Fruit fly (Drosophila melanogaster) whole organism, wandering third instar larva: Measurements from ENCODE around the gene CG15170.
A peak's percentile ranks its signal among the peaks of the same experiment; 100 is the strongest.

ENCODE experiments used
- Abd-B ChIP-seq: fragments of >200 bp; optimal IDR thresholded peaks from 2 replicates; lab custom pipeline; 2017; ENCODE audit warnings: missing biosample characterization, missing genetic modification characterization
- CG32264 ChIP-seq: fragments of 200-800 bp; sonication (Bioruptor generic); optimal IDR thresholded peaks from 2 replicates; lab custom pipeline; 2016; ENCODE audit warnings: missing biosample characterization, missing genetic modification characterization
- CG9705 ChIP-seq: fragments of 200-800 bp; sonication (Bioruptor generic); optimal IDR thresholded peaks from 2 replicates; lab custom pipeline; 2018; ENCODE audit warnings: missing biosample characterization, mild to moderate bottlenecking, missing genetic modification characterization
- CrebA ChIP-seq: fragments of 200-800 bp; sonication (Bioruptor generic); optimal IDR thresholded peaks from 2 replicates; lab custom pipeline; 2016; ENCODE audit warnings: missing biosample characterization, mild to moderate bottlenecking, missing genetic modification characterization, borderline replicate concordance
- Dfd ChIP-seq: fragments of >200 bp; optimal IDR thresholded peaks from 2 replicates; lab custom pipeline; 2017; ENCODE audit warnings: missing biosample characterization, missing genetic modification characterization
- Dif ChIP-seq: fragments of 200-275, 200-300 bp; sonication (Bioruptor generic); optimal IDR thresholded peaks from 2 replicates; lab custom pipeline; 2018; ENCODE audit warnings: missing biosample characterization, missing genetic modification characterization; ENCODE audit not compliant: partially characterized antibody
- GATAd ChIP-seq: sonication (Bioruptor generic); optimal IDR thresholded peaks from 2 replicates; lab custom pipeline; 2016; ENCODE audit warnings: missing biosample characterization, missing genetic modification characterization
- HLH106 ChIP-seq: fragments of 200-800 bp; optimal IDR thresholded peaks from 3 replicates; lab custom pipeline; 2019; ENCODE audit warnings: missing biosample characterization, mild to moderate bottlenecking, missing genetic modification characterization, moderate library complexity
- Hnf4 ChIP-seq: fragments of 200-800 bp; sonication (Bioruptor generic); optimal IDR thresholded peaks from 2 replicates; lab custom pipeline; 2016; ENCODE audit warnings: missing biosample characterization, mild to moderate bottlenecking, missing genetic modification characterization
- Hr78 ChIP-seq: fragments of >200 bp; optimal IDR thresholded peaks from 2 replicates; lab custom pipeline; 2017; ENCODE audit warnings: missing biosample characterization, missing genetic modification characterization
- Hr83 ChIP-seq: fragments of 200-300 bp; sonication (Bioruptor generic); optimal IDR thresholded peaks from 2 replicates; lab custom pipeline; 2016; ENCODE audit warnings: missing biosample characterization, mild to moderate bottlenecking, missing genetic modification characterization, moderate library complexity; ENCODE audit not compliant: poor library complexity, severe bottlenecking
- Jra ChIP-seq: sonication (Bioruptor generic); optimal IDR thresholded peaks from 2 replicates; lab custom pipeline; 2016; ENCODE audit warnings: missing biosample characterization, missing genetic modification characterization
- Mio ChIP-seq: sonication (Bioruptor generic); optimal IDR thresholded peaks from 2 replicates; lab custom pipeline; 2016; ENCODE audit warnings: missing biosample characterization, missing genetic modification characterization
- Myc ChIP-seq: fragments of >200 bp; optimal IDR thresholded peaks from 2 replicates; lab custom pipeline; 2017
- N ChIP-seq: fragments of >200 bp; optimal IDR thresholded peaks from 2 replicates; lab custom pipeline; 2018; ENCODE audit warnings: missing biosample characterization, missing external identifiers, missing genetic modification characterization
- OdsH ChIP-seq: fragments of 200-800 bp; sonication (Bioruptor generic); optimal IDR thresholded peaks from 2 replicates; lab custom pipeline; 2016; ENCODE audit warnings: missing biosample characterization, mild to moderate bottlenecking, missing genetic modification characterization
- Rel ChIP-seq, 2 experiments: fragments of 200-800 bp; sonication (Bioruptor generic) in 1 of 2; optimal IDR thresholded peaks; 2 replicates in 1 of 2; 3 replicates in 1 of 2; lab custom pipeline; 2016 to 2019; ENCODE audit warnings: mild to moderate bottlenecking in 2 of 2, missing biosample characterization in 2 of 2, missing genetic modification characterization in 2 of 2, moderate library complexity in 1 of 2
- Sp1 ChIP-seq: fragments of 200-800 bp; sonication (Bioruptor generic); optimal IDR thresholded peaks from 3 replicates; lab custom pipeline; 2019; ENCODE audit warnings: missing biosample characterization, mild to moderate bottlenecking, missing genetic modification characterization, moderate library complexity
- Vsx2 ChIP-seq: fragments of 200-300, 225-300 bp; sonication (Bioruptor generic); optimal IDR thresholded peaks from 2 replicates; lab custom pipeline; 2018; ENCODE audit warnings: missing biosample characterization, missing genetic modification characterization; ENCODE audit not compliant: partially characterized antibody
- br ChIP-seq: fragments of 200-800 bp; sonication (Bioruptor generic); optimal IDR thresholded peaks from 2 replicates; lab custom pipeline; 2016; ENCODE audit warnings: missing biosample characterization, missing genetic modification characterization
- brk ChIP-seq: fragments of 200-800 bp; sonication (Bioruptor generic); optimal IDR thresholded peaks from 2 replicates; lab custom pipeline; 2016; ENCODE audit warnings: missing biosample characterization, mild to moderate bottlenecking, missing genetic modification characterization
- dl ChIP-seq, 2 experiments: fragments of 175-275, 200-275 bp in 1 of 2; fragments of 200-275 bp in 1 of 2; sonication (Bioruptor generic); optimal IDR thresholded peaks; lab custom pipeline; 2018; ENCODE audit warnings: mild to moderate bottlenecking in 2 of 2, missing biosample characterization in 2 of 2, missing genetic modification characterization in 2 of 2, moderate library complexity in 2 of 2; ENCODE audit not compliant: partially characterized antibody in 2 of 2, insufficient read depth in 1 of 2
- dmrt93B ChIP-seq: fragments of 200-800 bp; sonication (Bioruptor generic); optimal IDR thresholded peaks from 2 replicates; lab custom pipeline; 2018; ENCODE audit warnings: missing biosample characterization, mild to moderate bottlenecking, missing genetic modification characterization
- dsf ChIP-seq: sonication (Bioruptor generic); optimal IDR thresholded peaks from 2 replicates; lab custom pipeline; 2016; ENCODE audit warnings: missing biosample characterization, missing genetic modification characterization, borderline replicate concordance
- ey ChIP-seq: fragments of 200-800 bp; sonication (Bioruptor generic); optimal IDR thresholded peaks from 2 replicates; lab custom pipeline; 2016; ENCODE audit warnings: missing biosample characterization, missing genetic modification characterization
- foxo ChIP-seq, 2 experiments: fragments of 200-800 bp; sonication (Bioruptor generic); optimal IDR thresholded peaks; 2 replicates in 1 of 2; 3 replicates in 1 of 2; lab custom pipeline; 2016 to 2017; ENCODE audit warnings: missing biosample characterization in 2 of 2, missing genetic modification characterization in 2 of 2
- fru ChIP-seq: fragments of 200-800 bp; sonication (Bioruptor generic); optimal IDR thresholded peaks from 3 replicates; lab custom pipeline; 2016; ENCODE audit warnings: missing biosample characterization, mild to moderate bottlenecking, missing genetic modification characterization
- h ChIP-seq: fragments of 200-800 bp; sonication (Bioruptor generic); optimal IDR thresholded peaks from 3 replicates; lab custom pipeline; 2016; ENCODE audit warnings: missing biosample characterization, mild to moderate bottlenecking, missing genetic modification characterization
- jim ChIP-seq: fragments of 175-275, 200-325 bp; sonication (Bioruptor generic); optimal IDR thresholded peaks from 2 replicates; lab custom pipeline; 2016; ENCODE audit warnings: missing biosample characterization, mild to moderate bottlenecking, missing genetic modification characterization
- lola ChIP-seq: fragments of >200 bp; optimal IDR thresholded peaks from 2 replicates; lab custom pipeline; 2017; ENCODE audit warnings: missing biosample characterization, missing genetic modification characterization
- pan ChIP-seq: fragments of >200 bp; optimal IDR thresholded peaks from 2 replicates; lab custom pipeline; 2017
- psq ChIP-seq: fragments of 200-800 bp; sonication (Bioruptor generic); optimal IDR thresholded peaks from 3 replicates; lab custom pipeline; 2017; ENCODE audit warnings: missing biosample characterization, mild to moderate bottlenecking, missing genetic modification characterization, moderate library complexity
- rgr ChIP-seq: fragments of 200-800 bp; sonication (Bioruptor generic); optimal IDR thresholded peaks from 3 replicates; lab custom pipeline; 2016; ENCODE audit warnings: missing biosample characterization, mild to moderate bottlenecking, missing genetic modification characterization
- sage ChIP-seq: fragments of 200-800 bp; sonication (Bioruptor generic); optimal IDR thresholded peaks from 2 replicates; lab custom pipeline; 2016; ENCODE audit warnings: missing biosample characterization, mild to moderate bottlenecking, missing genetic modification characterization
- sv ChIP-seq: fragments of 200-800 bp; sonication (Bioruptor generic); optimal IDR thresholded peaks from 3 replicates; lab custom pipeline; 2016; ENCODE audit warnings: missing biosample characterization, missing genetic modification characterization
- tai ChIP-seq: sonication (Bioruptor generic); optimal IDR thresholded peaks from 2 replicates; lab custom pipeline; 2016; ENCODE audit warnings: missing biosample characterization, missing genetic modification characterization
- usp ChIP-seq: fragments of >200 bp; optimal IDR thresholded peaks from 2 replicates; lab custom pipeline; 2017; ENCODE audit warnings: missing biosample characterization, missing genetic modification characterization
- woc ChIP-seq: sonication (Bioruptor generic); optimal IDR thresholded peaks from 2 replicates; lab custom pipeline; 2016; ENCODE audit warnings: missing biosample characterization, mild to moderate bottlenecking, missing genetic modification characterization

The CG15170 gene

dm6 chr2L:18957142-18957674 lies 32.8 kb downstream of the CG15170 start, which contains the start of gene Bhmt:
Bhmt (minus strand) TSS chr2L:18957311.
- TF ChIP-seq CrebA (no peak), sage (GFP tag; lab: Kevin White, UChicago) (peak; percentile 90), Rel (GFP tag; optimal IDR thresholded peaks at IDR 0.05; lab: Kevin White, UChicago) (peak; percentile 86), Rel (tag; optimal IDR thresholded peaks at IDR 0.05; lab: Kevin White, UChicago) (peak; percentile 87), rgr (GFP tag; lab: Kevin White, UChicago) (peak; percentile 90), lola (no peak), CG9705 (GFP tag; lab: Kevin White, UChicago) (peak; percentile 49), Dfd (GFP tag; lab: Kevin White, UChicago) (no peak), Jra (no peak), Mio (no peak), Hnf4 (GFP tag; lab: Kevin White, UChicago) (peak; percentile 73), jim (GFP tag; lab: Kevin White, UChicago) (no peak), Sp1 (GFP tag; lab: Kevin White, UChicago) (peak; percentile 85), ey (GFP tag; lab: Kevin White, UChicago) (peak; percentile 61), HLH106 (tag; lab: Kevin White, UChicago) (peak; percentile 88), Hr78 (GFP tag; lab: Kevin White, UChicago) (no peak), dl (GFP tag; optimal IDR thresholded peaks at IDR 0.05; lab: Kevin White, UChicago; ENCODE audit: insufficient read depth in 1 of 2, partially characterized antibody in 2 of 2) (no peak), tai (GFP tag; lab: Kevin White, UChicago) (no peak), Dif (no peak), woc (GFP tag; lab: Kevin White, UChicago) (peak; percentile 60), dmrt93B (peak; percentile 64), OdsH (GFP tag; lab: Kevin White, UChicago) (peak; percentile 87), br (GFP tag; lab: Kevin White, UChicago) (peak; percentile 68), N (no peak), usp (GFP tag; lab: Kevin White, UChicago) (no peak), Hr83 (peak; percentile 61), Myc (lab: Kevin White, UChicago) (no peak), GATAd (no peak), brk (GFP tag; lab: Kevin White, UChicago) (peak; percentile 84), dsf (no peak), fru (peak; percentile 81), foxo (GFP tag; optimal IDR thresholded peaks at IDR 0.05; lab: Kevin White, UChicago) (peak in 1 of 2 experiments; percentile 91), sv (no peak), pan (lab: Kevin White, UChicago) (no peak), Abd-B (GFP tag; lab: Kevin White, UChicago) (no peak), psq (GFP tag; lab: Kevin White, UChicago) (peak; percentile 87), h (GFP tag; lab: Kevin White, UChicago) (peak; percentile 88), CG32264 (GFP tag; lab: Kevin White, UChicago) (peak; percentile 42), Vsx2 (GFP tag; lab: Kevin White, UChicago) (no peak)

- TF ChIP-seq usp (GFP tag; lab: Kevin White, UChicago), result no peak
- no peak for TF ChIP-seq Hnf4 (GFP tag; lab: Kevin White, UChicago)
- no peak for TF ChIP-seq Vsx2 (GFP tag; lab: Kevin White, UChicago)
Measured at dm6 chr2L:18955666-18956065, 34.4 kb downstream of the CG15170 start.

dm6 chr2L:18954255-18954715 lies 35.7 kb downstream of the CG15170 start, which contains the start of gene CG10621:
CG10621 (minus strand) TSS chr2L:18954431.
- TF ChIP-seq dsf (no peak), sage (GFP tag; lab: Kevin White, UChicago) (peak; percentile 18), Myc (lab: Kevin White, UChicago) (no peak), Dfd (GFP tag; lab: Kevin White, UChicago) (no peak), dmrt93B (no peak), CG9705 (GFP tag; lab: Kevin White, UChicago) (no peak), woc (GFP tag; lab: Kevin White, UChicago) (no peak), Dif (peak; percentile 18), lola (no peak), br (GFP tag; lab: Kevin White, UChicago) (peak; percentile 65), OdsH (GFP tag; lab: Kevin White, UChicago) (no peak), fru (no peak), Hr83 (peak; percentile 19), Sp1 (GFP tag; lab: Kevin White, UChicago) (no peak), tai (GFP tag; lab: Kevin White, UChicago) (no peak), Rel (GFP tag; optimal IDR thresholded peaks at IDR 0.05; lab: Kevin White, UChicago) (peak; percentile 37), Rel (tag; optimal IDR thresholded peaks at IDR 0.05; lab: Kevin White, UChicago) (peak; percentile 68), rgr (GFP tag; lab: Kevin White, UChicago) (no peak), Hr78 (GFP tag; lab: Kevin White, UChicago) (no peak), pan (lab: Kevin White, UChicago) (no peak), usp (GFP tag; lab: Kevin White, UChicago) (no peak), N (no peak), Mio (no peak), brk (GFP tag; lab: Kevin White, UChicago) (no peak), dl (GFP tag; optimal IDR thresholded peaks at IDR 0.05; lab: Kevin White, UChicago; ENCODE audit: insufficient read depth in 1 of 2, partially characterized antibody in 2 of 2) (no peak), Hnf4 (GFP tag; lab: Kevin White, UChicago) (peak; percentile 65), HLH106 (tag; lab: Kevin White, UChicago) (no peak), Vsx2 (GFP tag; lab: Kevin White, UChicago) (no peak), sv (no peak), Abd-B (GFP tag; lab: Kevin White, UChicago) (no peak), h (GFP tag; lab: Kevin White, UChicago) (peak; percentile 34), jim (GFP tag; lab: Kevin White, UChicago) (no peak)
- TF ChIP-seq, all 38 proteins: peak for 7
